Fruit fly (Drosophila melanogaster): ENCODE measurements around the gene CG32971.
A peak's percentile ranks its signal among the peaks of the same experiment; 100 is the strongest.

CG32971 gene

dm6 chr2L:14233896-14234626 lies 40.6 kb upstream of the CG32971 start, which contains the start of gene Dyrk2:
Gene Dyrk2, minus strand, starts transcription at chr2L:14234126.
- TF ChIP-seq Ets98B (GFP tag; IDR thresholded peaks at IDR 0.05) (peak; percentile 70), CG10348 (GFP tag; IDR thresholded peaks at IDR 0.05) (no peak), rn (GFP tag; IDR thresholded peaks at IDR 0.05) (no peak), gl (tag; optimal IDR thresholded peaks at IDR 0.05) (no peak), CG4496 (GFP tag; IDR thresholded peaks at IDR 0.05) (peak; percentile 53; the same call in 2 of the 3 replicates), Pif1B (GFP tag; optimal IDR thresholded peaks at IDR 0.05) (no peak), EcR (GFP tag; optimal IDR thresholded peaks at IDR 0.05) (peak; percentile 50), Snoo (tag; optimal IDR thresholded peaks at IDR 0.05) (peak; percentile 31), CG34367 (tag; optimal IDR thresholded peaks at IDR 0.05) (peak; percentile 5), CG9948 (tag; optimal IDR thresholded peaks at IDR 0.05) (peak; percentile 5), CG13204 (GFP tag; optimal IDR thresholded peaks at IDR 0.05) (no peak), CG32121 (GFP tag; IDR thresholded peaks at IDR 0.05) (0 out of 2 replicates have a peak, but pooled peaks have one; percentile 21), CG8301 (tag; optimal IDR thresholded peaks at IDR 0.05) (no peak), CG17806 (tag; optimal IDR thresholded peaks at IDR 0.05) (no peak), D1 (tag; optimal IDR thresholded peaks at IDR 0.05) (peak; percentile 38), CG12605 (GFP tag; IDR thresholded peaks at IDR 0.05) (peak; percentile 32; the same call in 1 of the 2 replicates), CG14655 (GFP tag; optimal IDR thresholded peaks at IDR 0.05) (peak; percentile 66), CG8159 (tag; optimal IDR thresholded peaks at IDR 0.05) (peak; percentile 57), Pif1A (GFP tag; optimal IDR thresholded peaks at IDR 0.05) (no peak), fd96Ca (GFP tag; IDR thresholded peaks at IDR 0.05) (no peak; the same call in 2 of the 3 replicates), CG15710 (tag; optimal IDR thresholded peaks at IDR 0.05) (peak; percentile 27)

DNA sequence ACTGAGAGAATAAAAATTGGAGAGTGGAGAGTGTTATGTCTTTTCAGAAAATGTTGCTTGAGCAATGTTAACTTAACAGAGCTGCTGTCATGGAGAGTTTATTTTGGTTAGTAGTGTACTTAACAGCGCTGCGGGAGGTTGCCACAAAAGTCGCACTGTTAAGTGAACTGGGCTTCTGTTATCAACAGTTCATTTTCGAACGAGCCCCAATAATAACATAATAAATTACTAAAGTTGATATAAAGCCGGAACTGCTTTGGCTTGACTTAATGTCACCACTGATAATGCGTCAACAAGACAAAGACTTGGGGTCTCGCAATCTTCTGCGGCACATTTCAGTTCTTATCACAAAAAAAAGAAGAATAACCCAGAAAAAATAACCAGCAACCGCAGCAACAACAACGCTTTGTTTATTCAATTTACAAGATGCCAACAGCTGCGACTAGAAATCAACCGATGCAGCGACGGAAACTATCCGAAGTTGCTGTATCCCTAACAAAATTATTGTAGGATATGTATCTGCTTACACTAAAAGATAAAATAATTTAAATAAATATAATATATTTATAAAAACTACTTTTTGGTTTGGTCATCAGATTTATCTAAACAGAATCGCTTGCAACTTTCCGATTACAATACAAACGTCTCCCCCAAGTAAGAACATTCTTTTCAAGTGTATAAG lies 39.9 kb upstream of the CG32971 start:
- TF ChIP-seq CG14655 (GFP tag; optimal IDR thresholded peaks at IDR 0.05), result peak; percentile 68
- TF ChIP-seq CG32121 (GFP tag; IDR thresholded peaks at IDR 0.05), result peak; percentile 49; the same call in 1 of the 2 replicates
- peak; percentile 50 for TF ChIP-seq CG9948 (tag; optimal IDR thresholded peaks at IDR 0.05)
- TF ChIP-seq CG10348 (GFP tag; IDR thresholded peaks at IDR 0.05), result no peak
- TF ChIP-seq CG17806 (tag; optimal IDR thresholded peaks at IDR 0.05), result peak; percentile 52
- no peak for TF ChIP-seq rn (GFP tag; IDR thresholded peaks at IDR 0.05)
- no peak for TF ChIP-seq Snoo (tag; optimal IDR thresholded peaks at IDR 0.05)
- TF ChIP-seq CG13204 (GFP tag; optimal IDR thresholded peaks at IDR 0.05), result no peak
- no peak for TF ChIP-seq Pif1A (GFP tag; optimal IDR thresholded peaks at IDR 0.05)
- TF ChIP-seq fd96Ca (GFP tag; IDR thresholded peaks at IDR 0.05), result no peak
- peak; percentile 25 for TF ChIP-seq Pif1B (GFP tag; optimal IDR thresholded peaks at IDR 0.05)
- peak; percentile 47; the same call in 1 of the 2 replicates for TF ChIP-seq CG12605 (GFP tag; IDR thresholded peaks at IDR 0.05)
- TF ChIP-seq Ets98B (GFP tag; IDR thresholded peaks at IDR 0.05), result peak; percentile 42; the same call in 1 of the 2 replicates
- peak; percentile 43; the same call in 1 of the 3 replicates for TF ChIP-seq CG4496 (GFP tag; IDR thresholded peaks at IDR 0.05)
- no peak for TF ChIP-seq D1 (tag; optimal IDR thresholded peaks at IDR 0.05)
- peak; percentile 16 for TF ChIP-seq CG8159 (tag; optimal IDR thresholded peaks at IDR 0.05)
- no peak for TF ChIP-seq gl (tag; optimal IDR thresholded peaks at IDR 0.05)
- TF ChIP-seq EcR (GFP tag; optimal IDR thresholded peaks at IDR 0.05), result peak; percentile 34
- peak; percentile 11 for TF ChIP-seq CG34367 (tag; optimal IDR thresholded peaks at IDR 0.05)
- peak; percentile 50 for TF ChIP-seq CG8301 (tag; optimal IDR thresholded peaks at IDR 0.05)
- TF ChIP-seq CG15710 (tag; optimal IDR thresholded peaks at IDR 0.05), result no peak

- TF ChIP-seq CG14655 (GFP tag; optimal IDR thresholded peaks at IDR 0.05) (peak; percentile 64), EcR (GFP tag; optimal IDR thresholded peaks at IDR 0.05) (no peak), D1 (tag; optimal IDR thresholded peaks at IDR 0.05) (no peak), CG10348 (GFP tag; IDR thresholded peaks at IDR 0.05) (no peak), CG9948 (tag; optimal IDR thresholded peaks at IDR 0.05) (peak; percentile 73), CG8159 (tag; optimal IDR thresholded peaks at IDR 0.05) (peak; percentile 65), CG17806 (tag; optimal IDR thresholded peaks at IDR 0.05) (peak; percentile 64), CG34367 (tag; optimal IDR thresholded peaks at IDR 0.05) (peak; percentile 65), CG13204 (GFP tag; optimal IDR thresholded peaks at IDR 0.05) (no peak), CG32121 (GFP tag; IDR thresholded peaks at IDR 0.05) (no peak), Pif1A (GFP tag; optimal IDR thresholded peaks at IDR 0.05) (peak; percentile 55), CG8301 (tag; optimal IDR thresholded peaks at IDR 0.05) (peak; percentile 52), Pif1B (GFP tag; optimal IDR thresholded peaks at IDR 0.05) (peak; percentile 42), CG15710 (tag; optimal IDR thresholded peaks at IDR 0.05) (peak; percentile 66)
Observed at dm6 chr2L:14236132-14236531, 38.5 kb upstream of the CG32971 start.

DNA sequence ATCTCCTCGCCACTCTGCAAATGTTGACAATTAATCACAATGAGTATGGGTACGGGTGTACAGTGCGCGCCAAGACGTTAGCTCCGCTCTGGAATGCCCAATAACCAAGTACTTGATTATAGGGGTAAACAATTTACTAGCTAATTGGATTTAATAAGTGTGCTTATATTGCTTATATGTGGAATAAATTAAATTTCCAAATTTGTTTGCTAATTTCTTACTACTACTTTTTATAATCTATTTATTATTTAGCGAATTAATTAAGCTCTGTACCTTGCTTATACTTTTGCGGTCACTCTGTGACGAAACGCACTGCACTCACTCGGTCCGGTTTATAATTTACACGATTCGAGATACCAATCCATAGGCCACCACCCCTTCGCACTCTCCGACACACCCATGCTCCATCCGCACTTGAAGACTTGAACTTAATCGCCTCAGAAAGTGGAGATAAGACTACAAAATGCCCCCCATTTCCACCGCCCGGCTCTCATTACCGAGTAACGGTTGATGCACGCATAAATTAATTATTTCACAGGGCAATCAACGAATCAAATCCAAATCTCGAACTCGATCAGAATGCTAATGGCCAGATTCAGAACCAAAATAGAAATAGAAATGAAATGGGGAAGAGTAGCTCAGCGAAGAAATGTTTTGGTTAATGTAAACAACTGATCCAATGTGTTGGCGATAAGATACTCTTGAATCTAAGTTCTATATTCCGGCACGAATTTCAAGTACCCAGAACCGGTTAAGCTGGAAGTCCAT lies 36.9 kb upstream of the CG32971 start:
- TF ChIP-seq CG9948 (tag; optimal IDR thresholded peaks at IDR 0.05), result peak; percentile 82
- peak; percentile 73 for TF ChIP-seq Pif1A (GFP tag; optimal IDR thresholded peaks at IDR 0.05)
- peak; percentile 37; the same call in 1 of the 2 replicates for TF ChIP-seq CG32121 (GFP tag; IDR thresholded peaks at IDR 0.05)
- no peak for TF ChIP-seq rn (GFP tag; IDR thresholded peaks at IDR 0.05)
- peak; percentile 48 for TF ChIP-seq EcR (GFP tag; optimal IDR thresholded peaks at IDR 0.05)
- peak; percentile 72 for TF ChIP-seq D1 (tag; optimal IDR thresholded peaks at IDR 0.05)
- peak; percentile 65; the same call in 2 of the 3 replicates for TF ChIP-seq fd96Ca (GFP tag; IDR thresholded peaks at IDR 0.05)
- peak; percentile 81 for TF ChIP-seq CG17806 (tag; optimal IDR thresholded peaks at IDR 0.05)
- TF ChIP-seq CG15710 (tag; optimal IDR thresholded peaks at IDR 0.05), result peak; percentile 90
- peak; percentile 89 for TF ChIP-seq CG8159 (tag; optimal IDR thresholded peaks at IDR 0.05)
- TF ChIP-seq CG34367 (tag; optimal IDR thresholded peaks at IDR 0.05), result peak; percentile 72
- peak; percentile 88 for TF ChIP-seq CG14655 (GFP tag; optimal IDR thresholded peaks at IDR 0.05)
- TF ChIP-seq CG4496 (GFP tag; IDR thresholded peaks at IDR 0.05), result peak; percentile 70
- peak; percentile 76 for TF ChIP-seq Snoo (tag; optimal IDR thresholded peaks at IDR 0.05)
- peak; percentile 55 for TF ChIP-seq gl (tag; optimal IDR thresholded peaks at IDR 0.05)
- TF ChIP-seq CG12605 (GFP tag; IDR thresholded peaks at IDR 0.05), result 0 out of 2 replicates have a peak, but pooled peaks have one; percentile 28
- TF ChIP-seq CG10348 (GFP tag; IDR thresholded peaks at IDR 0.05), result no peak
- peak; percentile 77 for TF ChIP-seq Pif1B (GFP tag; optimal IDR thresholded peaks at IDR 0.05)
- TF ChIP-seq CG8301 (tag; optimal IDR thresholded peaks at IDR 0.05), result peak; percentile 83
- peak; percentile 53 for TF ChIP-seq CG13204 (GFP tag; optimal IDR thresholded peaks at IDR 0.05)
- TF ChIP-seq Ets98B (GFP tag; IDR thresholded peaks at IDR 0.05), result peak; percentile 42; the same call in 1 of the 2 replicates

All from whole organism, pupa.